Worm (Caenorhabditis elegans) whole organism, L4 larva: ENCODE results near the gene srbc-1.
A peak's percentile ranks its signal among the peaks of the same experiment; 100 is the strongest.

Source experiments
- F10B5.3 ChIP-seq: sonication (generic microtip); optimal IDR thresholded peaks from 2 replicates; lab custom pipeline; 2016; ENCODE audit warnings: mild to moderate bottlenecking, missing genetic modification characterization, missing compliant biosample characterization
- F26F4.8 ChIP-seq: fragments of 200-800 bp; sonication (Bioruptor generic); conservative IDR thresholded peaks from 2 replicates; pipeline ENCODE4 v1.3.6; 2022; ENCODE audit warnings: missing genetic modification characterization, missing compliant biosample characterization
- F37D6.2 ChIP-seq: sonication (generic microtip); optimal IDR thresholded peaks from 2 replicates; lab custom pipeline; 2016; ENCODE audit warnings: mild to moderate bottlenecking, missing genetic modification characterization, missing compliant biosample characterization
- F49E8.2 ChIP-seq: sonication (generic microtip); optimal IDR thresholded peaks from 2 replicates; lab custom pipeline; 2016; ENCODE audit warnings: missing compliant biosample characterization, mild to moderate bottlenecking, missing genetic modification characterization, borderline replicate concordance
- ZK546.5 ChIP-seq, 2 experiments: sonication (generic microtip); optimal IDR thresholded peaks; 2 replicates each; lab custom pipeline; 2017; ENCODE audit warnings: missing biosample characterization in 2 of 2, missing genetic modification characterization in 2 of 2
- aha-1 ChIP-seq: fragments of 150-350 bp; peaks from one replicate; lab custom pipeline; 2014; ENCODE audit warnings: missing biosample characterization, missing genetic modification characterization
- arid-1 ChIP-seq: fragments of 200-800 bp; sonication (Bioruptor generic); conservative IDR thresholded peaks from 2 replicates; pipeline ENCODE4 v1.3.6; 2022; ENCODE audit warnings: missing genetic modification reagents, missing genetic modification characterization, missing compliant biosample characterization
- attf-4 ChIP-seq: sonication (generic microtip); optimal IDR thresholded peaks from 3 replicates; lab custom pipeline; 2017; ENCODE audit warnings: missing biosample characterization, missing genetic modification characterization
- ceh-20 ChIP-seq: fragments of 200-800 bp; sonication (Bioruptor generic); IDR thresholded peaks from 2 replicates; pipeline ENCODE4 v1.3.6; 2022; ENCODE audit warnings: missing genetic modification reagents, missing genetic modification characterization, missing compliant biosample characterization
- ceh-62 ChIP-seq: sonication (generic microtip); optimal IDR thresholded peaks from 2 replicates; lab custom pipeline; 2017; ENCODE audit warnings: missing biosample characterization, missing genetic modification characterization
- ceh-82 ChIP-seq: sonication (generic microtip); optimal IDR thresholded peaks from 2 replicates; lab custom pipeline; 2017; ENCODE audit warnings: missing biosample characterization, missing genetic modification characterization
- cey-2 ChIP-seq: sonication (generic microtip); optimal IDR thresholded peaks from 3 replicates; lab custom pipeline; 2017; ENCODE audit warnings: missing genetic modification characterization, mild to moderate bottlenecking, missing compliant biosample characterization, antibody characterized with exemption, borderline replicate concordance; ENCODE audit not compliant: insufficient read depth
- daf-16 ChIP-seq, 3 experiments: sonication (generic microtip); optimal IDR thresholded peaks; 2 replicates each; lab custom pipeline; 2016 to 2017; ENCODE audit warnings: missing genetic modification characterization in 3 of 3, missing genetic modification reagents in 3 of 3, mild to moderate bottlenecking in 2 of 3, missing compliant biosample characterization in 2 of 3, missing biosample characterization in 1 of 3, moderate library complexity in 1 of 3
- dmd-6 ChIP-seq: fragments of 200-800 bp; sonication (Bioruptor generic); IDR thresholded peaks from 2 replicates; pipeline ENCODE4 v1.3.6; 2022; ENCODE audit warnings: missing genetic modification reagents, missing genetic modification characterization, missing compliant biosample characterization
- dmd-8 ChIP-seq: fragments of 200-800 bp; sonication (Bioruptor generic); IDR thresholded peaks from 2 replicates; pipeline ENCODE4 v1.3.6; 2022; ENCODE audit warnings: missing genetic modification characterization, missing compliant biosample characterization
- fkh-10 ChIP-seq: fragments of 150-350 bp; optimal IDR thresholded peaks from 2 replicates; lab custom pipeline; 2014; ENCODE audit warnings: missing biosample characterization, missing genetic modification reagents, missing genetic modification characterization
- hlh-11 ChIP-seq: fragments of 200-800 bp; sonication (Bioruptor generic); optimal IDR thresholded peaks from 2 replicates; lab custom pipeline; 2018; ENCODE audit warnings: mild to moderate bottlenecking, missing genetic modification characterization, missing compliant biosample characterization
- hlh-30 ChIP-seq: sonication (generic microtip); optimal IDR thresholded peaks from 2 replicates; lab custom pipeline; 2017; ENCODE audit warnings: antibody characterized with exemption, mild to moderate bottlenecking, missing genetic modification characterization, missing compliant biosample characterization; ENCODE audit not compliant: insufficient read depth
- jun-1 ChIP-seq: fragments of 150-350 bp; optimal IDR thresholded peaks from 2 replicates; lab custom pipeline; 2014; ENCODE audit warnings: missing biosample characterization, missing genetic modification reagents, missing genetic modification characterization
- lin-15B ChIP-seq: fragments of 150-350 bp; sonication (generic microtip); optimal IDR thresholded peaks from 3 replicates; lab custom pipeline; 2014; ENCODE audit warnings: missing biosample characterization, missing genetic modification characterization
- lin-29 ChIP-seq: fragments of 200-800 bp; sonication (Bioruptor generic); IDR thresholded peaks from 2 replicates; pipeline ENCODE4 v1.3.6; 2022; ENCODE audit warnings: missing genetic modification reagents, missing genetic modification characterization, missing compliant biosample characterization
- lsy-2 ChIP-seq, 2 experiments: fragments of 150-350 bp in 1 of 2; sonication (generic microtip) in 1 of 2; optimal IDR thresholded peaks; 2 replicates each; lab custom pipeline; 2014 to 2017; ENCODE audit warnings: missing biosample characterization in 2 of 2, missing genetic modification characterization in 2 of 2
- mep-1 ChIP-seq: fragments of 150-350 bp; sonication (generic microtip); optimal IDR thresholded peaks from 3 replicates; lab custom pipeline; 2014; ENCODE audit warnings: missing biosample characterization, missing genetic modification characterization
- mes-2 ChIP-seq: sonication (generic microtip); optimal IDR thresholded peaks from 2 replicates; lab custom pipeline; 2016; ENCODE audit warnings: missing genotype, mild to moderate bottlenecking, missing genetic modification characterization, missing compliant biosample characterization; ENCODE audit not compliant: poor library complexity, severe bottlenecking
- mxl-2 ChIP-seq: fragments of 200-800 bp; sonication (Bioruptor generic); conservative IDR thresholded peaks from 2 replicates; pipeline ENCODE4 v1.3.6; 2022; ENCODE audit warnings: missing genetic modification reagents, missing genetic modification characterization, missing compliant biosample characterization
- mxl-3 ChIP-seq: fragments of 200-800 bp; sonication (Bioruptor generic); optimal IDR thresholded peaks from 2 replicates; lab custom pipeline; 2018; ENCODE audit warnings: mild to moderate bottlenecking, missing genetic modification characterization, missing compliant biosample characterization
- nhr-11 ChIP-seq: fragments of 150-350 bp; optimal IDR thresholded peaks from 2 replicates; lab custom pipeline; 2014; ENCODE audit warnings: missing biosample characterization, missing genetic modification characterization
- nhr-6 ChIP-seq: fragments of 150-350 bp; optimal IDR thresholded peaks from 2 replicates; lab custom pipeline; 2014; ENCODE audit warnings: missing biosample characterization, missing genetic modification characterization
- nhr-76 ChIP-seq: fragments of 150-350 bp; optimal IDR thresholded peaks from 2 replicates; lab custom pipeline; 2014; ENCODE audit warnings: missing biosample characterization, missing genetic modification characterization
- spr-1 ChIP-seq: sonication (generic microtip); optimal IDR thresholded peaks from 2 replicates; lab custom pipeline; 2016; ENCODE audit warnings: mild to moderate bottlenecking, missing genetic modification characterization, missing compliant biosample characterization
- unc-130 ChIP-seq: sonication (generic microtip); optimal IDR thresholded peaks from 2 replicates; lab custom pipeline; 2016; ENCODE audit warnings: missing genetic modification reagents, missing genetic modification characterization, missing compliant biosample characterization
- unc-39 ChIP-seq: sonication (generic microtip); optimal IDR thresholded peaks from 2 replicates; lab custom pipeline; 2017; ENCODE audit warnings: missing biosample characterization, missing genetic modification characterization
- unc-62 ChIP-seq, 3 experiments: fragments of 150-350 bp in 1 of 3; sonication (generic microtip); optimal IDR thresholded peaks in 2 of 3; peaks in 1 of 3; 1 replicate in 1 of 3; 2 replicates in 2 of 3; lab custom pipeline; 2014 to 2017; ENCODE audit warnings: missing biosample characterization in 3 of 3, missing genetic modification characterization in 3 of 3, missing genetic modification reagents in 3 of 3, missing genotype in 1 of 3
- zfp-2 ChIP-seq: sonication (generic microtip); optimal IDR thresholded peaks from 2 replicates; lab custom pipeline; 2016; ENCODE audit warnings: mild to moderate bottlenecking, missing genetic modification characterization, missing compliant biosample characterization
- zip-11 ChIP-seq: fragments of 200-800 bp; sonication (Bioruptor generic); IDR thresholded peaks from 2 replicates; pipeline ENCODE4 v1.3.6; 2022; ENCODE audit warnings: missing genetic modification characterization, missing compliant biosample characterization
- ztf-11 ChIP-seq: fragments of 150-350 bp; optimal IDR thresholded peaks from 2 replicates; lab custom pipeline; 2014; ENCODE audit warnings: missing biosample characterization, missing genetic modification characterization

The srbc-1 gene

DNA sequence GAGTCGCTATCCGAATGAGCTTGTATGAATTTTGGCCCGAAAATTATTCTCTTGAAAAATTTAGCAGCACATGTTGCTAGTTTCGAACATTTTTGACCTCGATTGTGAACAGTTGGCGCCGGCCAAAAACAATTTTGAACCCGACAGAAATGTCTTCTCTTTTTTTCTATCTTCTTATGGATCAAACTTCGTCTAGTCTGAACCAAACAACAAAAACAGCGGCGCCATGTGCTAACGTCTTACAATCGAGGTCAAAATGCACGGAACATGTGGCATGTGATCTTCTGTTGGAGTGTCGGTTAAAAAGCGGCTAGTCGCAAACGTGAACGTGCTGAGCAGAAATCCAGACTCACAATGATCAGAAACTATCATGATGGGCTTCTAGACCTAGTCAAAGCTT, 25.6 kb downstream of the srbc-1 start:
- TF ChIP-seq nhr-11 (tag; lab: Kevin White, UChicago) (peak; percentile 15), spr-1 (tag; lab: Kevin White, UChicago) (no peak), hlh-11 (tag; lab: Kevin White, UChicago) (peak; percentile 70), hlh-30 (tag; lab: Kevin White, UChicago) (peak; percentile 16), arid-1 (GFP tag; lab: Robert Waterston, UW) (no peak), dmd-6 (peak; percentile 56), mes-2 (tag; lab: Kevin White, UChicago) (no peak), nhr-6 (no peak), ceh-20 (0 out of 2 replicates have a peak, but pooled peaks have one; percentile 26), nhr-76 (no peak), daf-16 (GFP tag; optimal IDR thresholded peaks at IDR 0.05; lab: Kevin White, UChicago) (peak in 1 of 2 experiments; percentile 90), daf-16 (tag; optimal IDR thresholded peaks at IDR 0.05; lab: Kevin White, UChicago) (no peak), mxl-2 (GFP tag; lab: Robert Waterston, UW) (no peak), mxl-3 (peak; percentile 49), unc-62 (GFP tag; optimal IDR thresholded peaks at IDR 0.05 in 1 of 2; lab: Kevin White, UChicago) (peak in 1 of 2 experiments; percentile 80), unc-62 (tag; optimal IDR thresholded peaks at IDR 0.05; lab: Kevin White, UChicago) (no peak)

DNA sequence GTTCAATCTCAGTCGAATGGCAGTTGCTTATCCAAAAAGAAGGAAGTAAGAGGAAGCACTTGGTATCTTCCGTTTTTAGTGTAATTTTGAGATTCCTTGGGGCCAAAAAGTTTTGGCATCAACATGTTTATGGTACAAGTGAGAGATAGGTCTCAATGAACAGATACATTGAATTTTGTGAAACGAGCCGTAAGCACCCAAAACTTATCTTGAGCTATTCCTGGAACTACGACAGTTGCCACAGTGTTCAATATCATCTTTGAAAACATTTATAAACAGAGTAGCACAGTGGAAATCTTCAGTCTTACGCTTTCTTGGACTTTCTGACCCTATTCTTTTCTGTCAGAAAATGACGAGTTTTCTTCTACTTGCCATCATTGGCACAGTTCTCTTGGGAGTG, 26.8 kb downstream of the srbc-1 start, which contains the start of gene T28A11.3:
Gene T28A11.3, plus strand, starts transcription at position 301 of the 400 bp plus-strand sequence.
- no peak for TF ChIP-seq lsy-2 (tag; optimal IDR thresholded peaks at IDR 0.05; lab: Kevin White, UChicago)
- no peak for TF ChIP-seq nhr-11 (tag; lab: Kevin White, UChicago)
- TF ChIP-seq attf-4 (tag; lab: Kevin White, UChicago) = no peak
- TF ChIP-seq daf-16 (GFP tag; optimal IDR thresholded peaks at IDR 0.05; lab: Kevin White, UChicago) = peak in 1 of 2 experiments; percentile 32
- TF ChIP-seq daf-16 (tag; optimal IDR thresholded peaks at IDR 0.05; lab: Kevin White, UChicago) = no peak

DNA sequence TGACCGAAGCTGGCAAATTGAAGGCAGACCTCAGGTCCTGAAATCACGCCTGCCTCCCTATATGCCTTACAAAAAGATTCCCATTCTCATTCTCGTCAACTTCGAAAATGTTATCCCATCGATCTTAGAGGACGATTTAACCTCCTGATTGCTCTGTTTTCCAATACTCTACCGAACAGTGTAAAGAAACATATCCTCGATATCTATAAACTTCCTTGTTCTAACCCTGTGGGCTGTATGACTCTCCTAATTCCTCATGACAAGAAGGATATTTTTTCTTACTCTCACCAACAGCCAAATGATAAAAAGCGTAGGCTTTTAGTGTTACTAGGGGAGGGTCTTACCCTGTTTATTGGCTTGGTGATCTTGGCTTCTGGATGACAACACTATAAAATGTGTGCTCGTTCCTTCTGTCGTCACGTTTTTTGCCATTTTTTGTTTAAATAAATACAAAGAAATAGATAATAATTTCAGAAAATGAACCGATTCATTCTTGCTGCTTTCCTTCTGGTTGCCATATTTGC, 28.2 kb downstream of the srbc-1 start, which contains the start of gene T28A11.4:
Gene T28A11.4, plus strand, starts transcription at position 474 of the 524 bp plus-strand sequence.
- TF ChIP-seq lin-15B (tag; lab: Kevin White, UChicago) = no peak
- peak; percentile 68 for TF ChIP-seq aha-1
- TF ChIP-seq unc-62 (GFP tag; optimal IDR thresholded peaks at IDR 0.05 in 1 of 2; lab: Kevin White, UChicago) = peak in 1 of 2 experiments; percentile 55
- no peak for TF ChIP-seq unc-62 (tag; optimal IDR thresholded peaks at IDR 0.05; lab: Kevin White, UChicago)
- TF ChIP-seq, all 104 proteins: peak for 2

DNA sequence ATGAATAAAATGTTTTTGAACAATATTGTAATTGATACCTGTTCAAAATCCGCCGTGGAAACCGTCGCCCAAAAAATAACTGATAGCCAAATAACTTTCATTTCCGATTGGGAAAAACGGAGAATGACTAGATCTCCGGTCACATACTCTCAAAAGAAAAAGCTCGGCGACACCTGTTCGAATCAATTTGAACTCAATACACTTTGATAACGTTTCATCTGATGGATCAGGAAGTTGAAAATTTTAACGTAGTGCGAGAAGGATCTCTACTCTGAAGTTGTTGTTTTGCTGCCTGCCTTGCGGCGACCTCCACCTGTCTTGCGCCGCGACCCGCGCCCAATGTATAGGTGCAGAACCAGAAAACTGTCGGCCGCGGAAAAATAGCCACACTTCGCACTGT, 28.6 kb downstream of the srbc-1 start, which contains the start of gene T28A11.20:
Gene T28A11.20, minus strand, starts transcription at position 101 of the 400 bp plus-strand sequence.
- TF ChIP-seq nhr-11 (tag; lab: Kevin White, UChicago) (no peak), cey-2 (tag; lab: Kevin White, UChicago) (no peak)

DNA sequence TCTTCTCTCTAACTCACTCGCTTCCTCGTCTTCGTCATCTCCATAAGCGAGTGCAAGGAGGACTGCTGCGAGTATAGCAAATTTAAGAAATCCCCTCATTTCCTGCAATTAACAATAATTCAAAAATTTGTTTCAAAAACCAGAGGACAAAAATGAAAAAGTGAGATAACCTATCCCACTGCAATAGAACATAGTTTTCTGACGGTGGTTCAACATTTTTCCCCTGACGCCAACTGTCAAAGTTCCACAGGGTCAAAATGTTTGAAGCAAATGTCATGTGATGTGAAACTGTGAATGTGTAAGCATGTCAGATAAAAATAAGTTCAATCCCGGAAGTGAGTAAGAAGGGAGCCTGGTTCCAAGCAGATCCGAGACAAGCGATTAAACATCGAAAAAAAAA, 32.4 kb downstream of the srbc-1 start, which contains the start of gene T28A11.19:
Gene T28A11.19, minus strand, starts transcription at position 108 of the 400 bp plus-strand sequence.
- no peak for TF ChIP-seq spr-1 (tag; lab: Kevin White, UChicago)
- TF ChIP-seq aha-1 = peak; percentile 31
- peak in 1 of 2 experiments; percentile 97 for TF ChIP-seq unc-62 (GFP tag; optimal IDR thresholded peaks at IDR 0.05 in 1 of 2; lab: Kevin White, UChicago)
- TF ChIP-seq unc-62 (tag; optimal IDR thresholded peaks at IDR 0.05; lab: Kevin White, UChicago) = no peak
- no peak for TF ChIP-seq ceh-82 (tag; lab: Kevin White, UChicago)
- TF ChIP-seq ZK546.5 (tag; optimal IDR thresholded peaks at IDR 0.05; lab: Kevin White, UChicago) = no peak
- no peak for TF ChIP-seq unc-39

DNA sequence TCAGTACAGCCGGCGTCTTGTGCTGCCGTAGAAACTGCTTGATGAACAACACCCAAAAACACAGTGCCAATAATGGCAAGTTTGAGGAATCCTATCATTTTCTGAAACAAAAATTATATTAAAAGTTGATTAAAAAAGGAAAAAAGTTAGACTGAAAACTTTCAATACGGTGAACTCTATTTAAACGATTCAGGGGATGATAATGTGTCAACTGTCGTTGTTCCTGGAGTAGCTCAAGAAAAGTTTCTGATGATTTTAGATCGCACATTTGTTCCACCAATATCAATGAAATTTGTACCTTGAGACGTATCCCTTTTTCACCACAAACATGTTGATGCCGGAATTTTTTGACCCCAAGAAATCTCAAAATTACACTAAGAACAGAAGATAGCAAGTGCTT, 33.8 kb downstream of the srbc-1 start, which contains the start of gene T28A11.18:
Gene T28A11.18, minus strand, starts transcription at position 101 of the 400 bp plus-strand sequence.
- peak in 1 of 2 experiments; percentile 44 for TF ChIP-seq daf-16 (GFP tag; optimal IDR thresholded peaks at IDR 0.05; lab: Kevin White, UChicago)
- no peak for TF ChIP-seq daf-16 (tag; optimal IDR thresholded peaks at IDR 0.05; lab: Kevin White, UChicago)
- TF ChIP-seq jun-1 (tag; lab: Kevin White, UChicago) = no peak
- TF ChIP-seq lin-29 = no peak

DNA sequence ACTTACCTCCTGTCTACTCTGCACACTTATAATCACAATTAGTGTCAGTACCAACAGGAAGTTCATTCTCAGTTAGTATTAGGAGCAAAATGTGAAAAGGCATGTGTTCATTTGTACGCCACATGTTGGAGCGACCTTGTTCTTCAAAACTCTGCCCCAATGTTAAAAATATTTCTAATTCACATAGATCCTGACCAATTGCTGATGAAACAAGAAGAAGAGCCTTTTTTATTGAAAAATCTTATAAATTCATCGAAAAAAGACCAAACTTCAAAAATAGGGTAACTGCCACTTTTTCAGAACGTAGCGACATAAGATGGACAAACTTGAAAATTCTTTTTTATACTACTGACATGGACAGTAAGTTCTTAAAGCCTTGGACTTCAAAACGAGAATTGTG, 35.6 kb downstream of the srbc-1 start, which contains the start of gene T28A11.17:
Gene T28A11.17, minus strand, starts transcription at position 101 of the 400 bp plus-strand sequence.
- TF ChIP-seq ceh-62 (no peak), zip-11 (GFP tag; lab: Robert Waterston, UW) (no peak), F26F4.8 (no peak), F49E8.2 (tag; lab: Kevin White, UChicago) (no peak), mep-1 (no peak), ztf-11 (no peak), F37D6.2 (tag; lab: Kevin White, UChicago) (no peak), F10B5.3 (tag; lab: Kevin White, UChicago) (no peak), mxl-3 (no peak), dmd-8 (GFP tag; lab: Robert Waterston, UW) (no peak), zfp-2 (tag; lab: Kevin White, UChicago) (no peak), fkh-10 (GFP tag; lab: Kevin White, UChicago) (no peak), unc-130 (GFP tag; lab: Kevin White, UChicago) (no peak), nhr-76 (no peak)
